ENCODE assay signal across 2 worm cellular contexts in genomic region chrIV:2551838-2552237, ce11.
TF ChIP-seq lines count a peak whose summit lies in the region.

No protein-coding gene starts in this region.

TF ChIP-seq in whole organism, L4 larva, 104 proteins besides CTCF, POLR2A, EP300 and RAD21:
- TF ChIP-seq egl-43 (GFP tag; IDR thresholded peaks at IDR 0.05; lab: Robert Waterston, UW) (peak; percentile 52; the same call in 1 of the 2 replicates), set-16 (GFP tag; IDR thresholded peaks at IDR 0.05; lab: Robert Waterston, UW) (peak; percentile 87), ceh-28 (tag; optimal IDR thresholded peaks at IDR 0.05; lab: Kevin White, UChicago) (no peak), lin-29 (GFP tag; IDR thresholded peaks at IDR 0.05; lab: Robert Waterston, UW) (no peak), nhr-237 (tag; optimal IDR thresholded peaks at IDR 0.05; lab: Kevin White, UChicago) (no peak), F44E2.7 (GFP tag; IDR thresholded peaks at IDR 0.05; lab: Robert Waterston, UW) (0 out of 2 replicates have a peak, but pooled peaks have one; percentile 56), Y48G9A.11 (GFP tag; IDR thresholded peaks at IDR 0.05; lab: Robert Waterston, UW) (no peak), unc-130 (GFP tag; optimal IDR thresholded peaks at IDR 0.05; lab: Kevin White, UChicago) (no peak), lim-7 (GFP tag; IDR thresholded peaks at IDR 0.05; lab: Robert Waterston, UW) (no peak), rbr-2 (tag; optimal IDR thresholded peaks at IDR 0.05; lab: Kevin White, UChicago) (no peak), ceh-62 (tag; optimal IDR thresholded peaks at IDR 0.05; lab: Kevin White, UChicago) (no peak)

TF ChIP-seq in whole organism, young adult, 124 proteins besides CTCF, POLR2A, EP300 and RAD21:
- peak; percentile 59; the same call in 1 of the 2 replicates for TF ChIP-seq egrh-3 (GFP tag; IDR thresholded peaks at IDR 0.05; lab: Robert Waterston, UW)
- TF ChIP-seq attf-5 (GFP tag; optimal IDR thresholded peaks at IDR 0.05; lab: Kevin White, UChicago), result no peak
TF ChIP-seq in whole organism, young adult: peak in this region for 1.
